Fruit fly (Drosophila melanogaster) whole organism: ENCODE data around the gene Tpst.

Experiments
- CG8478 ChIP-seq: fragments of >200 bp; optimal IDR thresholded peaks from 2 replicates; lab custom pipeline; 2018; ENCODE audit warnings: inconsistent platforms
- Dll ChIP-seq: fragments of >200 bp; optimal IDR thresholded peaks from 2 replicates; lab custom pipeline; 2017
- EcR ChIP-seq, 2 experiments: fragments of >200 bp; optimal IDR thresholded peaks; 2 replicates each; lab custom pipeline; 2017; ENCODE audit warnings: missing biosample characterization in 2 of 2, missing genetic modification characterization in 2 of 2, missing genetic modification reagents in 2 of 2
- pan ChIP-seq: fragments of >200 bp; optimal IDR thresholded peaks from 2 replicates; lab custom pipeline; 2017
- psq ChIP-seq: fragments of >200 bp; optimal IDR thresholded peaks from 2 replicates; lab custom pipeline; 2017
- usp ChIP-seq: fragments of >200 bp; optimal IDR thresholded peaks from 2 replicates; lab custom pipeline; 2017; ENCODE audit warnings: missing biosample characterization, missing genetic modification characterization, mixed read lengths

DNA sequence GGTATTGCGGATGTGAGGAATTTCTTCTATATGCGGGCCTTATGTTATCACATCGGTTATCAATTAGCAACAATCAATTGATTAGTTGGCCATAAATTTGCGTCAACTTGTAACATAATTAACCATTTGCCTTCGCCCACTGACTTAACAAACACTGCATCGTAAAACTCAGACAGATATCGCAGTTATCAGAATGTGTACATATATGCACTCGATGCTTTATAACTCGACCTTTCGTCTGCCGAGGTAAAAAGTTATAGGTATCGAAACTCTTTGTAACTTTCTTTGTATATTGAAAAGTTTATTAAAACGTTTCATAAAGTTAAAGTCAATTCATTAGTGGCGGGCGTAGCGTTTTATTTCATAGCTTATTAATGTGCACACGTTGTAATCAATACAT, 581 bp upstream of the Tpst start:
- TF ChIP-seq psq (lab: Kevin White, UChicago) = no peak
- TF ChIP-seq pan (lab: Kevin White, UChicago) = no peak
- no peak for TF ChIP-seq EcR (GFP tag; optimal IDR thresholded peaks at IDR 0.05; lab: Kevin White, UChicago)
- TF ChIP-seq usp (GFP tag; lab: Kevin White, UChicago) = no peak
- no peak for TF ChIP-seq CG8478 (lab: Kevin White, UChicago)
- TF ChIP-seq Dll (lab: Kevin White, UChicago) = no peak
